Worm (Caenorhabditis elegans) whole organism, mixed stage, embryonic: ENCODE results near the gene cup-4.
A peak's percentile ranks its signal among the peaks of the same experiment; 100 is the strongest.

Experiments used
- M03D4.4 ChIP-seq: sonication (generic microtip); optimal IDR thresholded peaks from 2 replicates; lab custom pipeline; 2017; ENCODE audit warnings: mild to moderate bottlenecking, missing genetic modification characterization, missing compliant biosample characterization
- bed-3 ChIP-seq: fragments of 200-800 bp; sonication (Bioruptor generic); optimal IDR thresholded peaks from 3 replicates; lab custom pipeline; 2018; ENCODE audit warnings: mild to moderate bottlenecking, missing genetic modification characterization, moderate library complexity, missing compliant biosample characterization
- blmp-1 ChIP-seq: fragments of 150-350 bp; optimal IDR thresholded peaks from 2 replicates; lab custom pipeline; 2014; ENCODE audit warnings: missing biosample characterization, missing genetic modification characterization
- ceh-39 ChIP-seq: fragments of 150-350 bp; optimal IDR thresholded peaks from 2 replicates; lab custom pipeline; 2014; ENCODE audit warnings: missing biosample characterization, missing genetic modification characterization
- ceh-43 ChIP-seq: fragments of 200-800 bp; sonication (Bioruptor generic); optimal IDR thresholded peaks from 2 replicates; lab custom pipeline; 2018; ENCODE audit warnings: mild to moderate bottlenecking, missing genetic modification characterization, moderate library complexity, missing compliant biosample characterization
- ceh-83 ChIP-seq: fragments of 200-800 bp; sonication (Bioruptor generic); optimal IDR thresholded peaks from 2 replicates; lab custom pipeline; 2018; ENCODE audit warnings: mild to moderate bottlenecking, missing genetic modification characterization, missing compliant biosample characterization
- ces-1 ChIP-seq: fragments of 150-350 bp; optimal IDR thresholded peaks from 2 replicates; lab custom pipeline; 2014; ENCODE audit warnings: missing biosample characterization, missing genetic modification reagents, missing genetic modification characterization
- drap-1 ChIP-seq: fragments of 200-800 bp; sonication (Bioruptor generic); optimal IDR thresholded peaks from 3 replicates; lab custom pipeline; 2018; ENCODE audit warnings: mild to moderate bottlenecking, missing genetic modification characterization, missing compliant biosample characterization
- elt-1 ChIP-seq: sonication (generic microtip); optimal IDR thresholded peaks from 2 replicates; lab custom pipeline; 2017; ENCODE audit warnings: missing genetic modification characterization, mild to moderate bottlenecking, missing compliant biosample characterization, antibody characterized with exemption, moderate library complexity, borderline replicate concordance; ENCODE audit not compliant: insufficient read depth
- elt-3 ChIP-seq: fragments of 150-350 bp; optimal IDR thresholded peaks from 2 replicates; lab custom pipeline; 2014; ENCODE audit warnings: missing biosample characterization, missing genetic modification characterization
- flh-1 ChIP-seq: fragments of 200-800 bp; sonication (Bioruptor generic); optimal IDR thresholded peaks from 2 replicates; lab custom pipeline; 2018; ENCODE audit warnings: mild to moderate bottlenecking, missing genetic modification characterization, moderate library complexity, missing compliant biosample characterization
- ham-2 ChIP-seq: fragments of 200-800 bp; sonication (Bioruptor generic); optimal IDR thresholded peaks from 2 replicates; lab custom pipeline; 2018; ENCODE audit warnings: mild to moderate bottlenecking, missing genetic modification characterization, missing compliant biosample characterization
- hlh-1 ChIP-seq: fragments of 150-350 bp; optimal IDR thresholded peaks from 2 replicates; lab custom pipeline; 2014; ENCODE audit warnings: missing biosample characterization, missing genetic modification reagents, missing genetic modification characterization
- lin-13 ChIP-seq: fragments of 150-350 bp; optimal IDR thresholded peaks from 2 replicates; lab custom pipeline; 2014; ENCODE audit warnings: missing biosample characterization, missing genetic modification characterization
- lin-32 ChIP-seq: fragments of 200-800 bp; sonication (Bioruptor generic); optimal IDR thresholded peaks from 2 replicates; lab custom pipeline; 2018; ENCODE audit warnings: mild to moderate bottlenecking, missing genetic modification characterization, missing compliant biosample characterization
- lsy-2 ChIP-seq: fragments of 150-350 bp; optimal IDR thresholded peaks from 2 replicates; lab custom pipeline; 2014; ENCODE audit warnings: missing biosample characterization, missing genetic modification characterization
- mab-5 ChIP-seq: fragments of 150-350 bp; optimal IDR thresholded peaks from 2 replicates; lab custom pipeline; 2014; ENCODE audit warnings: missing biosample characterization, missing genetic modification characterization
- mep-1 ChIP-seq: fragments of 150-350 bp; optimal IDR thresholded peaks from 2 replicates; lab custom pipeline; 2017; ENCODE audit warnings: missing biosample characterization, missing genetic modification reagents, missing genetic modification characterization, inconsistent platforms
- mls-2 ChIP-seq: sonication (generic microtip); optimal IDR thresholded peaks from 2 replicates; lab custom pipeline; 2016; ENCODE audit warnings: mild to moderate bottlenecking, missing genetic modification characterization, moderate library complexity, missing compliant biosample characterization
- nhr-12 ChIP-seq: fragments of 150-350 bp; optimal IDR thresholded peaks from 2 replicates; lab custom pipeline; 2014; ENCODE audit warnings: missing biosample characterization, missing genetic modification characterization
- nhr-2 ChIP-seq: fragments of 150-350 bp; optimal IDR thresholded peaks from 2 replicates; lab custom pipeline; 2014; ENCODE audit warnings: missing biosample characterization, missing genetic modification characterization
- nhr-237 ChIP-seq: fragments of 150-350 bp; optimal IDR thresholded peaks from 2 replicates; lab custom pipeline; 2014; ENCODE audit warnings: missing biosample characterization, missing genetic modification characterization
- nhr-28 ChIP-seq: fragments of 150-350 bp; optimal IDR thresholded peaks from 2 replicates; lab custom pipeline; 2014; ENCODE audit warnings: missing biosample characterization, missing genetic modification characterization
- nhr-76 ChIP-seq: sonication (generic microtip); optimal IDR thresholded peaks from 2 replicates; lab custom pipeline; 2017; ENCODE audit warnings: missing biosample characterization, missing genetic modification characterization
- pha-4 ChIP-seq: fragments of 150-350 bp; optimal IDR thresholded peaks from 2 replicates; lab custom pipeline; 2018; ENCODE audit warnings: missing biosample characterization, missing genetic modification reagents, missing genetic modification characterization
- sem-2 ChIP-seq: fragments of 200-800 bp; sonication (Bioruptor generic); optimal IDR thresholded peaks from 2 replicates; lab custom pipeline; 2018; ENCODE audit warnings: mild to moderate bottlenecking, missing genetic modification characterization, missing compliant biosample characterization
- snpc-4 ChIP-seq: fragments of 150-350 bp; optimal IDR thresholded peaks from 2 replicates; lab custom pipeline; 2014; ENCODE audit warnings: missing biosample characterization, missing genetic modification characterization
- sptf-1 ChIP-seq: sonication (generic microtip); optimal IDR thresholded peaks from 2 replicates; lab custom pipeline; 2017; ENCODE audit warnings: mild to moderate bottlenecking, missing genetic modification characterization, moderate library complexity, missing compliant biosample characterization
- unc-120 ChIP-seq: sonication (generic microtip); optimal IDR thresholded peaks from 2 replicates; lab custom pipeline; 2017; ENCODE audit warnings: missing genetic modification characterization, missing compliant biosample characterization; ENCODE audit not compliant: poor library complexity, severe bottlenecking
- unc-39 ChIP-seq: fragments of 150-350 bp; optimal IDR thresholded peaks from 2 replicates; lab custom pipeline; 2014; ENCODE audit warnings: missing biosample characterization, missing genetic modification characterization
- unc-62 ChIP-seq: fragments of 150-350 bp; optimal IDR thresholded peaks from 2 replicates; lab custom pipeline; 2014; ENCODE audit warnings: missing biosample characterization, missing genetic modification reagents, missing genetic modification characterization
- ztf-11 ChIP-seq: fragments of 150-350 bp; optimal IDR thresholded peaks from 2 replicates; lab custom pipeline; 2014; ENCODE audit warnings: missing biosample characterization, missing genetic modification characterization

Gene cup-4

DNA sequence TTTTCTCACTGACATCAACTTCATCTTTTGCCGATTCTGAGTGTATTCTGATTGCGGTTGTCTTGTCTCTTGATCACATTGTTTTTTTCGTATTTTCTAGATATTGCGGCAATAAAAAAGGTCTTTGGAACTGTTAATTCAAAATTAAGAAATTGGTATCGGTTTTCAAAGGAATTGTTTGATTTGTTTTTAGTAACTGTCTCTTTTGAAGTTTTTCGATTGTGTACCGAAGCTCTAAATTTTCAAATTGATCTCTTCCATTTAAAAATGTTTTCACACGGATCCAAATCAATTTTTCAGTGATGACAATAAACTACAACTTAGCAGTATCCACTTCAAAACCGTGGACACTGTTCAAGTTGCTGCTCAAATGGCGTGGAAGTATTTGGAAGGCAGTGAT, 34.4 kb downstream of the cup-4 start, which contains the start of gene best-24:
best-24 (plus strand) TSS at position 301 of the 400 bp plus-strand sequence.
- TF ChIP-seq lin-32 (no peak), ceh-43 (GFP tag; lab: Kevin White, UChicago) (no peak), lsy-2 (tag; lab: Kevin White, UChicago) (no peak), M03D4.4 (tag; lab: Kevin White, UChicago) (no peak), unc-39 (tag; lab: Kevin White, UChicago) (no peak)
- TF ChIP-seq, all 35 proteins: peak for 0

ce11 chrIII:7903427-7903826, 37.1 kb downstream of the cup-4 start:
- no peak for TF ChIP-seq lsy-2 (tag; lab: Kevin White, UChicago)
- TF ChIP-seq elt-3 (tag; lab: Kevin White, UChicago) = no peak
- TF ChIP-seq unc-120 = no peak

DNA sequence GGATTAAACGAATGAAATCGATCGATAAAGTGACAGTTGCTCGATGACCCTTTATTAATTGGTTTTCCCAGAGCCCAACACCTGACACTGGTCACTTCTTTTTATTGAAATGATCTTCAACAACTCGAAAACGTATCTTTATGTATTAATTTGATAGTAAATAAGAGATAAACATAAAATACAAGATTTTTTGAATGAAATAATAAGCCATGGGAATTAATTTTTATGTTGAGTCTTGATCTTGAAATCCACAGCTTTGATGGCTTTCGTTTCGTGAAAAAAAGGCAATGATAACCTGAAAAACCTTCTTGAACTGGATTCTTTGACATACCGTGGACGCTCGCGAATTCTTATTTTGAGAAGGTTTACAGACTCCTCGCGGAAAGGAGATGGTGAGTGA, 41.2 kb downstream of the cup-4 start, which contains the start of gene pcp-5:
pcp-5 (minus strand) TSS at position 101 of the 400 bp plus-strand sequence.
- TF ChIP-seq ceh-39 (peak; percentile 45), drap-1 (GFP tag; lab: Kevin White, UChicago) (no peak), nhr-28 (tag; lab: Kevin White, UChicago) (no peak), unc-120 (no peak), ces-1 (no peak), ceh-83 (GFP tag; lab: Kevin White, UChicago) (no peak), hlh-1 (tag; lab: Kevin White, UChicago) (peak; percentile 83), mls-2 (tag; lab: Kevin White, UChicago) (no peak), nhr-237 (tag; lab: Kevin White, UChicago) (no peak), ztf-11 (tag; lab: Kevin White, UChicago) (no peak), unc-62 (peak; percentile 28), pha-4 (no peak)

ce11 chrIII:7909263-7909662, 43.0 kb downstream of the cup-4 start, which contains the start of gene ZK688.1:
ZK688.1 (plus strand) TSS chrIII:7909563.
- no peak for TF ChIP-seq pha-4
- no peak for TF ChIP-seq nhr-76 (tag; lab: Kevin White, UChicago)

DNA sequence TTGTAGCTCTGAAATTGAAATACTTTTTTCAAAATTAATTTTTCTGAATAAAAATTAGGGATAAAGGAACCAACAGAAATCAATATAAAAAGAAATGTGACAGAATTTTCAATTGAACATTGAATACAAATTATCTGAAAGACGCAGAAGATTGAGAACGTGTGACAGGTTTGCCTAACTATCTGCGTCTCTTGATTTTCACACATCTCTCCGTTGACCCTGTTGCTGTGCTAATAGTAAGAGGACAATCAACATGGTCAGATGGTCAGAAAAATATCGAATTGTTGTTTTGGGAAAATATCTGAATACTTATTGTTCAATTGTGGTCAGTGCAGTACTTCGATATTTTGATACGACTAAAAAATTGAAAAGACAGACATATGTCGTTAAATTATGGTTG, 45.3 kb downstream of the cup-4 start, which contains the start of gene ZK688.7:
ZK688.7 (minus strand) TSS at position 14 of the 400 bp plus-strand sequence.
- peak; percentile 12 for TF ChIP-seq unc-62
- TF ChIP-seq elt-1 (tag; lab: Kevin White, UChicago) = no peak
- TF ChIP-seq nhr-2 (tag; lab: Kevin White, UChicago) = peak; percentile 51
- peak; percentile 61 for TF ChIP-seq ceh-39

DNA sequence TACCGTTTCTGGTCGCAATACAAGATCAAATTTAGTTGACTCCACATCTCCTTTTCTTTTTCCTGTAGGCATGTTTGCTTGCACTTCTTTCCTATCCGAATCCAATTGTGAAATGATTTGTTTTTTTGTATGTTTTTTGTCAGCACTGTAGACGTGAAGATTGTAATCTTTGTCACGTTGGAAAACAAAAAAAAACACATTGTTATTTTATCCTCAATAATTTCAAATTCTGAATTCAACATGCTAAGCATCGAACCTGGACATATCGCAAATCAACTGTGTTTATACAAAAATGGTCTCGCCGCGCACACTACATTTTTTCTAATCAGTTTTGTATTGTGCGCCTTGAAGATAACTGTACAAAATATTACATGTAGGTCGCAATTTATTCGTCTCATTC, 47.2 kb downstream of the cup-4 start, which contains the start of gene ZK688.12:
ZK688.12 (minus strand) TSS at position 101 of the 400 bp plus-strand sequence.
- no peak for TF ChIP-seq nhr-12 (tag; lab: Kevin White, UChicago)
- TF ChIP-seq mep-1 (tag; lab: Kevin White, UChicago) = no peak
- no peak for TF ChIP-seq ztf-11 (tag; lab: Kevin White, UChicago)
- no peak for TF ChIP-seq drap-1 (GFP tag; lab: Kevin White, UChicago)
- no peak for TF ChIP-seq elt-3 (tag; lab: Kevin White, UChicago)
- no peak for TF ChIP-seq nhr-76 (tag; lab: Kevin White, UChicago)
- no peak for TF ChIP-seq hlh-1 (tag; lab: Kevin White, UChicago)
- no peak for TF ChIP-seq ces-1
- TF ChIP-seq ham-2 (GFP tag; lab: Kevin White, UChicago) = no peak
- TF ChIP-seq mls-2 (tag; lab: Kevin White, UChicago) = no peak
- TF ChIP-seq snpc-4 (tag; lab: Kevin White, UChicago) = no peak
- no peak for TF ChIP-seq sem-2 (GFP tag; lab: Kevin White, UChicago)
- TF ChIP-seq M03D4.4 (tag; lab: Kevin White, UChicago) = no peak

DNA sequence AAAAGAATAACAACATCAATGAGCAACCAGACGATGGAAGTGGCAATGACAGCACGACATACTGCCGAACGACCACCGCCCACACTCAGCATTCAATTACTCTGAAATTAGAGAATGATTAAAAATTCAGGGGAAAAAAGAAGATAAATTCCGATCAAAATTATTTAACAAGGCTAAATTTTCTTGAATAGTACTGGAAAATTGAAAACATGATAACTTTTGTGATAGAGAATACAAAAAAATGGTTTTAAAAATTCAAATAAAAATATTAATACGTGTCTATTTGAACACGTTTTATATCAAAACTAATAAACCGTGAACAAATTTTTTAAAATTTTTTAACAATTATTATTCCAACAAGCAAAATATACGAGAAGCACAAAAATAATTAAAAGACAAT, 51.4 kb downstream of the cup-4 start, which contains the start of gene gly-3:
gly-3 (minus strand) TSS at position 101 of the 400 bp plus-strand sequence.
- TF ChIP-seq unc-62 (no peak), blmp-1 (tag; lab: Kevin White, UChicago) (no peak), bed-3 (no peak), lin-13 (no peak), ceh-39 (no peak), nhr-76 (tag; lab: Kevin White, UChicago) (no peak), sptf-1 (no peak), flh-1 (GFP tag; lab: Kevin White, UChicago) (no peak), mab-5 (tag; lab: Kevin White, UChicago) (no peak)
